Fruit fly (Drosophila melanogaster): ENCODE data around the gene CG13063.

dm6 chr3L:16272338-16272959 is 34.0 kb upstream of the CG13063 start, which contains the start of gene CG13066:
- no peak for TF ChIP-seq CG5204 (GFP tag; optimal IDR thresholded peaks at IDR 0.05)
- TF ChIP-seq ovo (GFP tag; optimal IDR thresholded peaks at IDR 0.05): no peak
- no peak for TF ChIP-seq kay (GFP tag; ENCODE audit: borderline replicate concordance)
- TF ChIP-seq CG7101 (tag; optimal IDR thresholded peaks at IDR 0.05): no peak
- TF ChIP-seq CG11617 (GFP tag; optimal IDR thresholded peaks at IDR 0.05): no peak
- no peak for TF ChIP-seq Crg-1 (GFP tag; optimal IDR thresholded peaks at IDR 0.05)
- TF ChIP-seq CG12768 (GFP tag; optimal IDR thresholded peaks at IDR 0.05): no peak
- TF ChIP-seq cnc (optimal IDR thresholded peaks at IDR 0.05): no peak
- TF ChIP-seq Clk (GFP tag; optimal IDR thresholded peaks at IDR 0.05): no peak
- TF ChIP-seq Hr96 (GFP tag; optimal IDR thresholded peaks at IDR 0.05): no peak
